Worm (Caenorhabditis elegans) whole organism, L2 larva: Measurements from ENCODE around the gene gst-15.
A peak's percentile ranks its signal among the peaks of the same experiment; 100 is the strongest.
"Not testable (repeated sequence)": the region's sequence is repeated elsewhere in the genome, so short reads cannot be mapped to it uniquely, and the experiment has no call there.

Source experiments
- C34F6.9 ChIP-seq: fragments of 150-350 bp; optimal IDR thresholded peaks from 2 replicates; lab custom pipeline; 2014; ENCODE audit warnings: missing biosample characterization, missing genetic modification characterization
- F13H6.1 ChIP-seq: sonication (generic microtip); optimal IDR thresholded peaks from 2 replicates; lab custom pipeline; 2016; ENCODE audit warnings: missing genetic modification characterization, missing compliant biosample characterization
- R02D3.7 ChIP-seq: fragments of 150-350 bp; optimal IDR thresholded peaks from 2 replicates; lab custom pipeline; 2014; ENCODE audit warnings: missing biosample characterization, missing genetic modification characterization
- Y55F3AM.14 ChIP-seq: fragments of 200-800 bp; sonication (Bioruptor generic); optimal IDR thresholded peaks from 2 replicates; lab custom pipeline; 2018; ENCODE audit warnings: mild to moderate bottlenecking, missing genetic modification characterization, missing compliant biosample characterization
- ZK546.5 ChIP-seq: sonication (generic microtip); optimal IDR thresholded peaks from 2 replicates; lab custom pipeline; 2017; ENCODE audit warnings: missing biosample characterization, missing genetic modification characterization
- aly-2 ChIP-seq: fragments of 150-350 bp; optimal IDR thresholded peaks from 2 replicates; lab custom pipeline; 2014; ENCODE audit warnings: missing biosample characterization, missing genetic modification characterization
- ama-1 ChIP-seq: fragments of 150-350 bp; optimal IDR thresholded peaks from 2 replicates; lab custom pipeline; 2018; ENCODE audit warnings: inconsistent platforms
- blmp-1 ChIP-seq: sonication (generic microtip); optimal IDR thresholded peaks from 2 replicates; lab custom pipeline; 2017; ENCODE audit warnings: missing genetic modification characterization, mild to moderate bottlenecking, missing compliant biosample characterization, antibody characterized with exemption, moderate library complexity; ENCODE audit not compliant: insufficient read depth
- ceh-16 ChIP-seq: fragments of 150-350 bp; optimal IDR thresholded peaks from 2 replicates; lab custom pipeline; 2014; ENCODE audit warnings: missing biosample characterization, missing genetic modification characterization
- ceh-82 ChIP-seq: fragments of 150-350 bp; optimal IDR thresholded peaks from 2 replicates; lab custom pipeline; 2014; ENCODE audit warnings: missing biosample characterization, missing genetic modification characterization
- dmd-4 ChIP-seq: sonication (generic microtip); optimal IDR thresholded peaks from 2 replicates; lab custom pipeline; 2017; ENCODE audit warnings: missing biosample characterization, missing genetic modification characterization
- egl-27 ChIP-seq: sonication (generic microtip); optimal IDR thresholded peaks from 3 replicates; lab custom pipeline; 2017; ENCODE audit warnings: missing biosample characterization, missing genetic modification reagents, missing genetic modification characterization
- elt-1 ChIP-seq: fragments of 150-350 bp; optimal IDR thresholded peaks from 2 replicates; lab custom pipeline; 2014; ENCODE audit warnings: missing biosample characterization, missing genetic modification characterization
- fos-1 ChIP-seq: fragments of 150-350 bp; optimal IDR thresholded peaks from 2 replicates; lab custom pipeline; 2014; ENCODE audit warnings: missing biosample characterization, missing genetic modification characterization
- gmeb-1 ChIP-seq: fragments of 150-350 bp; optimal IDR thresholded peaks from 2 replicates; lab custom pipeline; 2014; ENCODE audit warnings: missing biosample characterization, missing genetic modification characterization
- lin-11 ChIP-seq: fragments of 150-350 bp; sonication (generic microtip); optimal IDR thresholded peaks from 2 replicates; lab custom pipeline; 2014; ENCODE audit warnings: missing biosample characterization, missing genetic modification characterization, inconsistent platforms, mixed read lengths
- lin-13 ChIP-seq: fragments of 150-350 bp; optimal IDR thresholded peaks from 2 replicates; lab custom pipeline; 2014; ENCODE audit warnings: missing biosample characterization, missing genetic modification reagents, missing genetic modification characterization
- lsy-2 ChIP-seq, 2 experiments: fragments of 150-350 bp in 1 of 2; sonication (generic microtip) in 1 of 2; optimal IDR thresholded peaks; 2 replicates each; lab custom pipeline; 2014 to 2017; ENCODE audit warnings: missing biosample characterization in 2 of 2, missing genetic modification characterization in 2 of 2
- mbf-1 ChIP-seq: sonication (generic microtip); optimal IDR thresholded peaks from 2 replicates; lab custom pipeline; 2017; ENCODE audit warnings: missing biosample characterization, missing genetic modification characterization
- mdl-1 ChIP-seq, 2 experiments: fragments of 150-350 bp in 1 of 2; sonication (generic microtip) in 1 of 2; optimal IDR thresholded peaks; 2 replicates each; lab custom pipeline; 2017; ENCODE audit warnings: missing biosample characterization in 2 of 2, missing genetic modification characterization in 2 of 2
- nhr-11 ChIP-seq: fragments of 150-350 bp; optimal IDR thresholded peaks from 2 replicates; lab custom pipeline; 2014; ENCODE audit warnings: missing biosample characterization, missing genetic modification characterization
- nhr-12 ChIP-seq: fragments of 150-350 bp; optimal IDR thresholded peaks from 2 replicates; lab custom pipeline; 2014; ENCODE audit warnings: missing biosample characterization, missing genetic modification characterization
- nhr-21 ChIP-seq: fragments of 150-350 bp; optimal IDR thresholded peaks from 2 replicates; lab custom pipeline; 2014; ENCODE audit warnings: missing biosample characterization, missing genetic modification characterization
- nhr-237 ChIP-seq: fragments of 150-350 bp; optimal IDR thresholded peaks from 2 replicates; lab custom pipeline; 2014; ENCODE audit warnings: missing biosample characterization, missing genetic modification characterization
- nhr-6 ChIP-seq: fragments of 150-350 bp; optimal IDR thresholded peaks from 2 replicates; lab custom pipeline; 2014; ENCODE audit warnings: missing biosample characterization, missing genetic modification characterization
- nhr-77 ChIP-seq: fragments of 150-350 bp; optimal IDR thresholded peaks from 2 replicates; lab custom pipeline; 2014; ENCODE audit warnings: missing biosample characterization, missing genetic modification characterization
- sem-4 ChIP-seq: fragments of 150-350 bp; optimal IDR thresholded peaks from 2 replicates; lab custom pipeline; 2014; ENCODE audit warnings: missing biosample characterization, missing genetic modification reagents, missing genetic modification characterization
- skn-1 ChIP-seq: sonication (generic microtip); optimal IDR thresholded peaks from 2 replicates; lab custom pipeline; 2017; ENCODE audit warnings: missing biosample characterization, missing genetic modification characterization
- sma-3 ChIP-seq: sonication (generic microtip); optimal IDR thresholded peaks from 2 replicates; lab custom pipeline; 2016; ENCODE audit warnings: missing genetic modification reagents, missing genetic modification characterization, missing compliant biosample characterization
- unc-55 ChIP-seq: fragments of 150-350 bp; sonication (generic microtip); optimal IDR thresholded peaks from 3 replicates; lab custom pipeline; 2014; ENCODE audit warnings: missing biosample characterization, missing genetic modification reagents, missing genetic modification characterization
- zag-1 ChIP-seq: fragments of 150-350 bp; optimal IDR thresholded peaks from 2 replicates; lab custom pipeline; 2014; ENCODE audit warnings: missing biosample characterization, missing genetic modification characterization
- ztf-1 ChIP-seq: fragments of 200-800 bp; sonication (Bioruptor generic); conservative IDR thresholded peaks from 2 replicates; pipeline ENCODE4 v1.3.6; 2022; ENCODE audit warnings: missing genetic modification characterization, missing compliant biosample characterization
- ztf-11 ChIP-seq: sonication (generic microtip); optimal IDR thresholded peaks from 2 replicates; lab custom pipeline; 2017; ENCODE audit warnings: missing biosample characterization, missing genetic modification characterization

The gst-15 gene

DNA sequence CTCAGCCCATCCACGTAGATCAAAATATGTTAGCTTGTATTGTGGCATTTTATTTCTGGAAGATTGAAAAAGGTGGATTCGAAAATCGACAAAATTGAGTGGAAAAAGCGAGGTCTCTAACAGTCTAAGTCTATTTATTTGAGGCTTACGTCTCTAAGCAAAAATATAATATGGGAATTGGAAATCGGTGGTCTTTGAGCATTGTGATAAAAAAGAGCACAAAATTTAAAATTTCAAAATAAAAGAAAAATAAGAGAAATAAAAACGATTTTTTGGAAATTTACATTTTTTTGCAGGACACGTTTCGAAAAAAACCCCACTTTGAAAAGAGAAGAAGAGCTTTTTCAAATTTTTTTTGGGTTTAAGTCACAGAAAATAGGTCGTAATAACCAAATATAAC lies at the start of gene gst-15:
Gene gst-15 (minus strand): TSS at position 101 of the 400 bp plus-strand sequence.
- TF ChIP-seq nhr-21 (tag; lab: Kevin White, UChicago) (no peak), elt-1 (no peak), skn-1 (no peak), aly-2 (tag; lab: Kevin White, UChicago) (no peak), dmd-4 (tag; lab: Kevin White, UChicago) (no peak), ama-1 (lab: Kevin White, UChicago) (no peak), lin-11 (no peak), zag-1 (tag; lab: Kevin White, UChicago) (no peak), nhr-237 (tag; lab: Kevin White, UChicago) (no peak), C34F6.9 (no peak), unc-55 (GFP tag; lab: Kevin White, UChicago) (no peak), nhr-11 (tag; lab: Kevin White, UChicago) (no peak), blmp-1 (no peak), Y55F3AM.14 (GFP tag; lab: Kevin White, UChicago) (no peak)

DNA sequence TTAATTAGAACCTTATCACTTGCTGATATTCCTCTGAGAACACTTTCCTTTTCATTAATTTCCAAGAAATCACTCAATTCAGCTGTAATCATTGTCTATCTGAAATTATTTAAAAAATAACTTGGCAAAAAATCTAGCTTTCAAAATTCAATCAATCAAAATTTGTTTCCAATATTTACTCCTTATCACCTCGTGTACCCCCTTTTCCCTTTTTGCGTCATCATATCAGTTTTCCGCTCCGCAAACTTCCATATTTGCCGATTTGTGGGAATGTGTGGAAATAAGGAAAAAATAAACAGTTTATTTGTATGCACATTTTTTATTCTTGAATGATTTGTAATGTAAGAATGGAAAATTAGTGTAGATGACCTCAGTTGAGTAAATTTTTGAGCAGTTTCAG lies 49.0 kb upstream of the gst-15 start, which contains the start of gene C31C9.6:
Gene C31C9.6 (minus strand): TSS at position 101 of the 400 bp plus-strand sequence.
- TF ChIP-seq ceh-16, nhr-12, nhr-237 (tag; lab: Kevin White, UChicago): not testable (repeated sequence)

DNA sequence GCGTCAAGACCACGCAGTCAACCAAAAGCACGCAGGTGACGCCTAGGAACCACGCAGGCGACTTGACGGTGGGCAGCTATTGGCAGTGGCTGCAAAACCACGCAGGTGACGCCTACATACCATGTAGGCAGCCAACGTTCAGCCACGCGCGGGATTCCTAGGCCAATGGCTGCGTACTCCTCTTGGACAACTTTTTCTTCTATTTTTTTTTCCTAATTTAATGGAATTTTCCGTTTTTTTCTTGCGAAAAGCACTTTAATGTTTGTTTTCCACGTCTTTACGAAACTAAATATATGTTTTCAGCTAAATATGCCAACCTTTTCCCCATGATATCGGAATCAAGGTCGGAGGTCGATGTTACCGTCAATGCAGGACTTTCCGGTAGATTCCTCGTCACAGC lies 41.7 kb upstream of the gst-15 start, which contains the start of gene C31C9.9:
Gene C31C9.9 (plus strand): TSS at position 301 of the 400 bp plus-strand sequence.
- TF ChIP-seq sma-3 (GFP tag; lab: Kevin White, UChicago); ceh-82; nhr-237 (tag; lab: Kevin White, UChicago): not testable (repeated sequence)

DNA sequence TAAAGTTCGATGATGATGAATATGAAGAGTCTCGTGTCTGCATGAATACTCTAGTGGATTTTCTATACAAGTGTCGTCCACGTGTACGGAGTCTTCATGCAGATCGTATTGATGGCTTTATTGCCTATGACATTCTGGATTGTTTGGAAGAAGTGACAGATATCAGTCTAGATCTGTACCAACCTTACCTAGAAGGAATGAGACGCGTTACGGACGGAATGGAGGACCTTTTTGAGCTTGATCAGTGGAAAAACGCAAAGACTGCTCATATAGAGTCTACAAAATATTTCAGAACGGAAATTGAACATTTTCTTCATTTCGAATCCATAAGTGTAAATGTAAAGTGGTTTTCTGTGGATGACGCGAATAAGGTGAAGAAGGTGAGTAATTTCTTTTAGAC lies 35.2 kb upstream of the gst-15 start, which contains the start of gene fbxa-169:
Gene fbxa-169 (plus strand): TSS at position 301 of the 400 bp plus-strand sequence.
- no peak for TF ChIP-seq ceh-82
- TF ChIP-seq Y55F3AM.14 (GFP tag; lab: Kevin White, UChicago): no peak
- no peak for TF ChIP-seq sem-4 (tag; lab: Kevin White, UChicago)
- TF ChIP-seq ama-1 (lab: Kevin White, UChicago): no peak
- no peak for TF ChIP-seq elt-1
- TF ChIP-seq C34F6.9: no peak
- no peak for TF ChIP-seq ztf-1 (GFP tag; lab: Robert Waterston, UW)
- TF ChIP-seq lin-13 (GFP tag; lab: Kevin White, UChicago): no peak
- TF ChIP-seq nhr-237 (tag; lab: Kevin White, UChicago): no peak
- no peak for TF ChIP-seq lin-11
- no peak for TF ChIP-seq nhr-77 (tag; lab: Kevin White, UChicago)
- TF ChIP-seq lsy-2 (tag; optimal IDR thresholded peaks at IDR 0.05; lab: Kevin White, UChicago): no peak
- TF ChIP-seq egl-27: no peak
- no peak for TF ChIP-seq ztf-11 (tag; lab: Kevin White, UChicago)
- TF ChIP-seq R02D3.7: no peak
- no peak for TF ChIP-seq unc-55 (GFP tag; lab: Kevin White, UChicago)
- TF ChIP-seq, all 48 proteins: peak for 0

DNA sequence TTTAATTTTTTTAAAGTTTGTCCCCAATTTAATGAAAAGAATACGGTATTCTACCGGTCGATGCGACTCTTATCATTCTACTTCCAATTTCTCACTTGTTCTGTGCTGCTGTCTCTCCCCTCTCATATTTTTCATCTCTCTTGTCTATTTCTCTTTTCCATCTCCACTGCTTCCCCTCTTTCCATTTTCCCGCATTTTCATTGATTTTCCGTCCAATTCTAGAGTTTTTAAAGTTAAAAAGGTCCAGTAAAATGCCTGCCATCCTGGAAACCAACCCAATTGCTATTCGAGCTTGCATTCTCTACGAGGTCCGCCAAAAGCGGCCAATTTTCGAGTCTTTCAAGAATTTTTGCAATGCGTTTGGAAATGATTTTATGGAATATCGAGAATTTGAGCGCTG lies 28.3 kb upstream of the gst-15 start, which contains the start of gene fbxa-167:
Gene fbxa-167 (plus strand): TSS at position 179 of the 400 bp plus-strand sequence.
- TF ChIP-seq nhr-21 (tag; lab: Kevin White, UChicago) (no peak), unc-55 (GFP tag; lab: Kevin White, UChicago) (peak; percentile 16), gmeb-1 (tag; lab: Kevin White, UChicago) (no peak), mbf-1 (tag; lab: Kevin White, UChicago) (no peak), ZK546.5 (no peak), nhr-6 (tag; lab: Kevin White, UChicago) (no peak), zag-1 (tag; lab: Kevin White, UChicago) (no peak), mdl-1 (tag; optimal IDR thresholded peaks at IDR 0.05; lab: Kevin White, UChicago) (no peak), fos-1 (tag; lab: Kevin White, UChicago) (peak; percentile 4), F13H6.1 (tag; lab: Kevin White, UChicago) (no peak)
